Fruit fly (Drosophila melanogaster) whole organism, embryonic: Measurements from ENCODE around the gene CG31467.

ENCODE experiments used
- ATbp ChIP-seq: fragments of 200-800 bp; sonication (Bioruptor generic); optimal IDR thresholded peaks from 2 replicates; lab custom pipeline; 2017; ENCODE audit warnings: missing biosample characterization, mild to moderate bottlenecking, missing genetic modification characterization, missing genetic modification reagents
- Atf-2 ChIP-seq: fragments of 200-800 bp; sonication (Bioruptor generic); optimal IDR thresholded peaks from 2 replicates; lab custom pipeline; 2016; ENCODE audit warnings: missing biosample characterization, missing genetic modification characterization
- Awh ChIP-seq: fragments of 200-800 bp; sonication (Bioruptor generic); IDR thresholded peaks from 2 replicates; pipeline ENCODE4, ENCODE4 v1.3.6; 2022; ENCODE audit warnings: missing biosample characterization, missing genetic modification characterization
- CG11398 ChIP-seq: fragments of 200-800 bp; sonication (Bioruptor generic); optimal IDR thresholded peaks from 2 replicates; lab custom pipeline; 2016; ENCODE audit warnings: missing biosample characterization, missing genetic modification characterization
- CG13123 ChIP-seq: fragments of 200-800 bp; sonication (Bioruptor generic); optimal IDR thresholded peaks from 2 replicates; lab custom pipeline; 2016; ENCODE audit warnings: missing biosample characterization, missing genetic modification characterization
- CG13775 ChIP-seq: fragments of 200-800 bp; sonication (Bioruptor generic); optimal IDR thresholded peaks from 3 replicates; lab custom pipeline; 2017; ENCODE audit warnings: missing biosample characterization, mild to moderate bottlenecking, missing genetic modification characterization
- CG14860 ChIP-seq: fragments of 200-800 bp; sonication (Bioruptor generic); IDR thresholded peaks from 3 replicates; pipeline ENCODE4 v1.3.6; 2022; ENCODE audit warnings: missing biosample characterization, missing genetic modification characterization; ENCODE audit not compliant: partially characterized antibody
- CG2712 ChIP-seq: fragments of 200-800 bp; optimal IDR thresholded peaks from 3 replicates; lab custom pipeline; 2019; ENCODE audit warnings: missing biosample characterization, mild to moderate bottlenecking, missing genetic modification characterization, moderate library complexity
- CG34224 ChIP-seq: fragments of 200-800 bp; sonication (Bioruptor generic); IDR thresholded peaks from 3 replicates; pipeline ENCODE4 v1.3.6; 2022; ENCODE audit warnings: missing biosample characterization, missing genetic modification characterization; ENCODE audit not compliant: partially characterized antibody
- CG3847 ChIP-seq: fragments of 200-800 bp; sonication (Bioruptor generic); IDR thresholded peaks from 2 replicates; pipeline ENCODE4 v1.3.6; 2022; ENCODE audit warnings: missing biosample characterization, missing genetic modification characterization
- CG42726 ChIP-seq: fragments of 200-800 bp; sonication (Bioruptor generic); IDR thresholded peaks from 2 replicates; pipeline ENCODE4 v1.3.6; 2022; ENCODE audit warnings: missing biosample characterization, missing genetic modification characterization; ENCODE audit not compliant: partially characterized antibody
- CG4282 ChIP-seq: fragments of 200-800 bp; sonication (Bioruptor generic); optimal IDR thresholded peaks from 2 replicates; lab custom pipeline; 2016; ENCODE audit warnings: missing biosample characterization, missing genetic modification characterization
- CG5180 ChIP-seq: fragments of 200-800 bp; sonication (Bioruptor generic); optimal IDR thresholded peaks from 3 replicates; lab custom pipeline; 2017; ENCODE audit warnings: missing biosample characterization, missing genetic modification characterization, mild to moderate bottlenecking, moderate library complexity, missing genetic modification reagents
- CG7271 ChIP-seq: fragments of 200-800 bp; sonication (Bioruptor generic); optimal IDR thresholded peaks from 2 replicates; lab custom pipeline; 2018; ENCODE audit warnings: missing biosample characterization, mild to moderate bottlenecking, missing genetic modification characterization, moderate library complexity
- CG7745 ChIP-seq: fragments of 200-800 bp; sonication (Bioruptor generic); optimal IDR thresholded peaks from 2 replicates; lab custom pipeline; 2018; ENCODE audit warnings: missing biosample characterization, mild to moderate bottlenecking, missing genetic modification characterization, moderate library complexity
- CG8281 ChIP-seq: fragments of 200-800 bp; sonication (Bioruptor generic); optimal IDR thresholded peaks from 2 replicates; lab custom pipeline; 2018; ENCODE audit warnings: missing biosample characterization, mild to moderate bottlenecking, missing genetic modification characterization, moderate library complexity
- CG9609 ChIP-seq: fragments of 200-800 bp; sonication (Bioruptor generic); optimal IDR thresholded peaks from 3 replicates; lab custom pipeline; 2016; ENCODE audit warnings: missing biosample characterization, missing genetic modification characterization
- Chrac-16 ChIP-seq: fragments of 200-800 bp; sonication (Bioruptor generic); optimal IDR thresholded peaks from 3 replicates; lab custom pipeline; 2016; ENCODE audit warnings: missing biosample characterization, missing genetic modification characterization
- CoRest ChIP-seq: fragments of 200-800 bp; sonication (Bioruptor generic); optimal IDR thresholded peaks from 3 replicates; lab custom pipeline; 2018; ENCODE audit warnings: missing biosample characterization, mild to moderate bottlenecking, missing genetic modification characterization, moderate library complexity
- Dad ChIP-seq: fragments of 200-800 bp; sonication (Bioruptor generic); optimal IDR thresholded peaks from 3 replicates; lab custom pipeline; 2016; ENCODE audit warnings: missing biosample characterization, missing genetic modification characterization
- Dek ChIP-seq: fragments of 200-800 bp; sonication (Bioruptor generic); optimal IDR thresholded peaks from 3 replicates; lab custom pipeline; 2019; ENCODE audit warnings: missing biosample characterization, mild to moderate bottlenecking, missing genetic modification characterization, moderate library complexity
- Gug ChIP-seq: fragments of 200-800 bp; sonication (Bioruptor generic); IDR thresholded peaks from 4 replicates; pipeline ENCODE4 v1.3.6; 2022; ENCODE audit warnings: missing biosample characterization, missing genetic modification characterization
- H15 ChIP-seq: fragments of 200-800 bp; sonication (Bioruptor generic); IDR thresholded peaks from 3 replicates; pipeline ENCODE4 v1.3.6; 2022; ENCODE audit warnings: missing biosample characterization, missing genetic modification characterization
- Lhr ChIP-seq: fragments of 200-800 bp; sonication (Bioruptor generic); optimal IDR thresholded peaks from 3 replicates; lab custom pipeline; 2017; ENCODE audit warnings: mild to moderate bottlenecking, missing biosample characterization, missing genetic modification reagents, missing genetic modification characterization
- Lpt ChIP-seq: fragments of >200 bp; optimal IDR thresholded peaks from 2 replicates; lab custom pipeline; 2018; ENCODE audit warnings: missing biosample characterization, missing genetic modification characterization
- MTF-1 ChIP-seq: fragments of 200-800 bp; sonication (Bioruptor generic); optimal IDR thresholded peaks from 2 replicates; lab custom pipeline; 2018; ENCODE audit warnings: missing biosample characterization, mild to moderate bottlenecking, missing genetic modification characterization, borderline replicate concordance
- Max ChIP-seq: fragments of 200-800 bp; sonication (Bioruptor generic); optimal IDR thresholded peaks from 2 replicates; lab custom pipeline; 2016; ENCODE audit warnings: missing biosample characterization, mild to moderate bottlenecking, missing genetic modification characterization
- Nf-YA ChIP-seq: fragments of 200-800 bp; sonication (Bioruptor generic); IDR thresholded peaks from 2 replicates; pipeline ENCODE4 v1.3.6; 2022; ENCODE audit warnings: missing biosample characterization, missing genetic modification characterization
- PHDP ChIP-seq: fragments of 200-800 bp; sonication (Bioruptor generic); optimal IDR thresholded peaks from 3 replicates; lab custom pipeline; 2018; ENCODE audit warnings: missing biosample characterization, mild to moderate bottlenecking, missing genetic modification characterization, moderate library complexity
- Ptx1 ChIP-seq: fragments of 200-800 bp; sonication (Bioruptor generic); IDR thresholded peaks from 2 replicates; pipeline ENCODE4 v1.3.6; 2022; ENCODE audit warnings: missing biosample characterization, missing genetic modification characterization
- Scr ChIP-seq: fragments of 200-800 bp; sonication (Bioruptor generic); IDR thresholded peaks from 2 replicates; pipeline ENCODE4 v1.3.6; 2022; ENCODE audit warnings: missing biosample characterization, missing genetic modification characterization; ENCODE audit not compliant: partially characterized antibody
- Six4 ChIP-seq: fragments of 200-800 bp; sonication (Bioruptor generic); optimal IDR thresholded peaks from 2 replicates; lab custom pipeline; 2016; ENCODE audit warnings: missing biosample characterization, missing genetic modification characterization
- Sox100B ChIP-seq: fragments of 200-800 bp; sonication (Bioruptor generic); optimal IDR thresholded peaks from 3 replicates; lab custom pipeline; 2018; ENCODE audit warnings: missing biosample characterization, mild to moderate bottlenecking, missing genetic modification characterization
- Usf ChIP-seq: fragments of 200-800 bp; sonication (Bioruptor generic); optimal IDR thresholded peaks from 2 replicates; lab custom pipeline; 2017; ENCODE audit warnings: missing genotype, missing biosample characterization, missing genetic modification characterization
- aop ChIP-seq: fragments of 200-800 bp; sonication (Bioruptor generic); IDR thresholded peaks from 2 replicates; pipeline ENCODE4 v1.3.6; 2022; ENCODE audit warnings: missing biosample characterization, missing genetic modification characterization
- ci ChIP-seq: fragments of 200-800 bp; sonication (Bioruptor generic); IDR thresholded peaks from 3 replicates; pipeline ENCODE4 v1.3.6; 2022; ENCODE audit warnings: missing biosample characterization, missing genetic modification characterization
- dimm ChIP-seq: fragments of 200-800 bp; sonication (Bioruptor generic); IDR thresholded peaks from 2 replicates; pipeline ENCODE4 v1.3.6; 2022; ENCODE audit warnings: missing biosample characterization, missing genetic modification characterization
- esg ChIP-seq: fragments of 200-800 bp; sonication (Bioruptor generic); conservative IDR thresholded peaks from 2 replicates; pipeline ENCODE4 v1.3.6; 2022; ENCODE audit warnings: missing biosample characterization, missing genetic modification characterization
- gcm2 ChIP-seq: fragments of 200-800 bp; sonication (Bioruptor generic); optimal IDR thresholded peaks from 2 replicates; lab custom pipeline; 2016; ENCODE audit warnings: missing biosample characterization, missing genetic modification characterization
- grau ChIP-seq: fragments of 200-800 bp; optimal IDR thresholded peaks from 3 replicates; lab custom pipeline; 2019; ENCODE audit warnings: missing biosample characterization, mild to moderate bottlenecking, missing genetic modification characterization, moderate library complexity
- gro ChIP-seq: fragments of 200-800 bp; sonication (Bioruptor generic); optimal IDR thresholded peaks from 2 replicates; lab custom pipeline; 2016; ENCODE audit warnings: missing biosample characterization, missing genetic modification characterization
- hb ChIP-seq: fragments of 200-800 bp; sonication (Bioruptor generic); IDR thresholded peaks from 3 replicates; pipeline ENCODE4 v1.3.6; 2022; ENCODE audit warnings: missing biosample characterization, missing genetic modification characterization; ENCODE audit not compliant: partially characterized antibody
- hth ChIP-seq: fragments of >200 bp; optimal IDR thresholded peaks from 2 replicates; lab custom pipeline; 2017; ENCODE audit warnings: inconsistent platforms
- mirr ChIP-seq: fragments of 200-800 bp; sonication (Bioruptor generic); optimal IDR thresholded peaks from 3 replicates; lab custom pipeline; 2018; ENCODE audit warnings: missing biosample characterization, mild to moderate bottlenecking, missing genetic modification characterization
- pan ChIP-seq, 4 experiments: fragments of >200 bp in 3 of 4; fragments of 200-800 bp in 1 of 4; sonication (Bioruptor generic) in 1 of 4; optimal IDR thresholded peaks in 3 of 4; IDR thresholded peaks in 1 of 4; 2 replicates each; pipeline versions ENCODE4 v1.3.6 to Lab custom; 2017 to 2022; ENCODE audit warnings: missing biosample characterization in 2 of 4, missing genetic modification characterization in 2 of 4, mixed read lengths in 1 of 4
- sd ChIP-seq: fragments of 200-800 bp; sonication (Bioruptor generic); optimal IDR thresholded peaks from 3 replicates; lab custom pipeline; 2018; ENCODE audit warnings: missing biosample characterization, mild to moderate bottlenecking, missing genetic modification characterization, moderate library complexity
- slbo ChIP-seq: fragments of 200-800 bp; sonication (Bioruptor generic); IDR thresholded peaks from 2 replicates; pipeline ENCODE4 v1.3.6; 2022; ENCODE audit warnings: missing biosample characterization, missing genetic modification characterization
- stwl ChIP-seq: fragments of 200-800 bp; sonication (Bioruptor generic); optimal IDR thresholded peaks from 3 replicates; lab custom pipeline; 2018; ENCODE audit warnings: missing biosample characterization, mild to moderate bottlenecking, missing genetic modification characterization, moderate library complexity
- tgo ChIP-seq: fragments of 200-800 bp; sonication (Bioruptor generic); IDR thresholded peaks from 3 replicates; pipeline ENCODE4 v1.3.6; 2022; ENCODE audit warnings: missing biosample characterization, missing genetic modification characterization
- wdn ChIP-seq: fragments of 200-800 bp; sonication (Bioruptor generic); IDR thresholded peaks from 2 replicates; pipeline ENCODE4 v1.3.6; 2022; ENCODE audit warnings: missing biosample characterization, missing genetic modification characterization
- z ChIP-seq: fragments of 200-800 bp; sonication (Bioruptor generic); IDR thresholded peaks from 3 replicates; pipeline ENCODE4 v1.3.6; 2022; ENCODE audit warnings: missing biosample characterization, missing genetic modification characterization

Gene CG31467

dm6 chr3R:10696371-10696777 lies 10.3 kb downstream of the CG31467 start, which contains the start of the genes pug, CG14683 and CG46459 (continued):
- TF ChIP-seq H15 (GFP tag; lab: Robert Waterston, UW) (no peak), Ptx1 (GFP tag; lab: Robert Waterston, UW) (0 out of 2 replicates have a peak, but pooled peaks have one; percentile 12), PHDP (tag; lab: Kevin White, UChicago) (peak; percentile 12), hb (GFP tag; lab: Robert Waterston, UW) (peak; percentile 97), gcm2 (GFP tag; lab: Kevin White, UChicago) (no peak), MTF-1 (GFP tag; lab: Kevin White, UChicago) (no peak), tgo (GFP tag; lab: Robert Waterston, UW) (peak; percentile 23; the same call in 1 of the 3 replicates), CG42726 (peak; percentile 80; the same call in 1 of the 2 replicates), CG34224 (GFP tag; lab: Robert Waterston, UW) (peak; percentile 98), pan (optimal IDR thresholded peaks at IDR 0.05; lab: Kevin White, UChicago) (no peak), pan (GFP tag; optimal IDR thresholded peaks at IDR 0.05 in 1 of 2, IDR thresholded peaks at IDR 0.05 in 1 of 2) (no peak), grau (peak; percentile 31), Nf-YA (GFP tag; lab: Robert Waterston, UW) (no peak), Dek (tag; lab: Kevin White, UChicago) (no peak), CG7745 (tag; lab: Kevin White, UChicago) (no peak), Usf (GFP tag; lab: Kevin White, UChicago) (no peak), CG9609 (GFP tag; lab: Kevin White, UChicago) (peak; percentile 32), sd (tag; lab: Kevin White, UChicago) (peak; percentile 43), CG5180 (GFP tag; lab: Kevin White, UChicago) (no peak), Max (peak; percentile 25), CG2712 (tag; lab: Kevin White, UChicago) (peak; percentile 69), stwl (tag; lab: Kevin White, UChicago) (peak; percentile 94), gro (GFP tag; lab: Kevin White, UChicago) (peak; percentile 70), mirr (GFP tag; lab: Kevin White, UChicago) (no peak), Gug (GFP tag; lab: Robert Waterston, UW) (no peak; the same call in 3 of the 4 replicates), Six4 (GFP tag; lab: Kevin White, UChicago) (no peak), CG4282 (no peak), CG13775 (GFP tag; lab: Kevin White, UChicago) (peak; percentile 25), CG8281 (no peak), CG3847 (GFP tag; lab: Robert Waterston, UW) (peak; percentile 33; the same call in 1 of the 2 replicates), aop (GFP tag; lab: Robert Waterston, UW) (no peak), Lpt (GFP tag; lab: Kevin White, UChicago) (no peak), esg (no peak), Scr (GFP tag; lab: Robert Waterston, UW) (peak; percentile 98), ci (GFP tag; lab: Robert Waterston, UW) (no peak), Lhr (GFP tag; lab: Kevin White, UChicago) (no peak), CG14860 (peak; percentile 98), CG11398 (no peak), hth (no peak), dimm (no peak), Dad (GFP tag; lab: Kevin White, UChicago) (no peak), z (no peak), CG13123 (GFP tag; lab: Kevin White, UChicago) (no peak), Awh (GFP tag; lab: Robert Waterston, UW) (no peak), Atf-2 (GFP tag; lab: Kevin White, UChicago) (peak; percentile 18), Chrac-16 (GFP tag; lab: Kevin White, UChicago) (peak; percentile 8), CoRest (tag; lab: Kevin White, UChicago) (peak; percentile 41), Sox100B (GFP tag; lab: Kevin White, UChicago) (no peak), CG7271 (no peak), wdn (GFP tag; lab: Robert Waterston, UW) (no peak), slbo (GFP tag; lab: Robert Waterston, UW) (peak; percentile 57), ATbp (GFP tag; lab: Kevin White, UChicago) (no peak)
